Worm (Caenorhabditis elegans) whole organism, L4 larva: ENCODE measurements around the gene F22F4.5.

Experiments
- F49E8.2 ChIP-seq: sonication (generic microtip); optimal IDR thresholded peaks from 2 replicates; lab custom pipeline; 2016; ENCODE audit warnings: missing compliant biosample characterization, mild to moderate bottlenecking, missing genetic modification characterization, borderline replicate concordance
- R02D3.7 ChIP-seq: fragments of 150-350 bp; sonication (generic microtip); optimal IDR thresholded peaks from 3 replicates; lab custom pipeline; 2014; ENCODE audit warnings: missing biosample characterization, missing genetic modification characterization
- T20F7.1 ChIP-seq: fragments of 200-800 bp; sonication (Bioruptor generic); optimal IDR thresholded peaks from 2 replicates; lab custom pipeline; 2018; ENCODE audit warnings: mild to moderate bottlenecking, missing genetic modification characterization, missing compliant biosample characterization
- T26A8.4 ChIP-seq: fragments of 200-800 bp; sonication (Bioruptor generic); IDR thresholded peaks from 2 replicates; pipeline ENCODE4 v1.3.6; 2022; ENCODE audit warnings: missing genetic modification characterization, missing compliant biosample characterization
- Y48G9A.11 ChIP-seq: fragments of 200-800 bp; sonication (Bioruptor generic); IDR thresholded peaks from 2 replicates; pipeline ENCODE4 v1.3.6; 2022; ENCODE audit warnings: missing genetic modification reagents, missing genetic modification characterization, missing compliant biosample characterization
- ZK337.2 ChIP-seq: fragments of 200-800 bp; sonication (Bioruptor generic); IDR thresholded peaks from 2 replicates; pipeline ENCODE4 v1.3.6; 2022; ENCODE audit warnings: missing genetic modification reagents, missing genetic modification characterization, missing compliant biosample characterization
- attf-4 ChIP-seq: sonication (generic microtip); optimal IDR thresholded peaks from 3 replicates; lab custom pipeline; 2017; ENCODE audit warnings: missing biosample characterization, missing genetic modification characterization
- ceh-20 ChIP-seq: fragments of 200-800 bp; sonication (Bioruptor generic); IDR thresholded peaks from 2 replicates; pipeline ENCODE4 v1.3.6; 2022; ENCODE audit warnings: missing genetic modification reagents, missing genetic modification characterization, missing compliant biosample characterization
- ceh-28 ChIP-seq: fragments of 150-350 bp; optimal IDR thresholded peaks from 2 replicates; lab custom pipeline; 2014; ENCODE audit warnings: missing biosample characterization, missing genetic modification reagents, missing genetic modification characterization
- ceh-32 ChIP-seq: sonication (generic microtip); optimal IDR thresholded peaks from 2 replicates; lab custom pipeline; 2016; ENCODE audit warnings: mild to moderate bottlenecking, missing genetic modification characterization, missing compliant biosample characterization; ENCODE audit not compliant: poor library complexity
- ceh-44 ChIP-seq: fragments of 200-800 bp; sonication (Bioruptor generic); IDR thresholded peaks from 2 replicates; pipeline ENCODE4 v1.3.6; 2022; ENCODE audit warnings: missing genetic modification reagents, missing genetic modification characterization, missing compliant biosample characterization
- ceh-62 ChIP-seq: sonication (generic microtip); optimal IDR thresholded peaks from 2 replicates; lab custom pipeline; 2017; ENCODE audit warnings: missing biosample characterization, missing genetic modification characterization
- ceh-82 ChIP-seq: sonication (generic microtip); optimal IDR thresholded peaks from 2 replicates; lab custom pipeline; 2017; ENCODE audit warnings: missing biosample characterization, missing genetic modification characterization
- ces-1 ChIP-seq: fragments of 150-350 bp; sonication (generic microtip); optimal IDR thresholded peaks from 4 replicates; lab custom pipeline; 2014; ENCODE audit warnings: missing biosample characterization, missing genetic modification reagents, missing genetic modification characterization
- ctbp-1 ChIP-seq: fragments of 200-800 bp; sonication (Bioruptor generic); IDR thresholded peaks from 2 replicates; pipeline ENCODE4 v1.3.6; 2022; ENCODE audit warnings: missing genetic modification reagents, missing genetic modification characterization, missing compliant biosample characterization
- daf-19 ChIP-seq: fragments of 200-800 bp; sonication (Bioruptor generic); conservative IDR thresholded peaks from 2 replicates; pipeline ENCODE4 v1.3.6; 2022; ENCODE audit warnings: missing genetic modification characterization, missing compliant biosample characterization
- dmd-8 ChIP-seq: fragments of 200-800 bp; sonication (Bioruptor generic); IDR thresholded peaks from 2 replicates; pipeline ENCODE4 v1.3.6; 2022; ENCODE audit warnings: missing genetic modification characterization, missing compliant biosample characterization
- dmd-9 ChIP-seq: fragments of 200-800 bp; sonication (Bioruptor generic); IDR thresholded peaks from 2 replicates; pipeline ENCODE4 v1.3.6; 2022; ENCODE audit warnings: missing genetic modification reagents, missing genetic modification characterization, missing compliant biosample characterization
- egl-43 ChIP-seq: fragments of 200-800 bp; sonication (Bioruptor generic); IDR thresholded peaks from 2 replicates; pipeline ENCODE4 v1.3.6; 2022; ENCODE audit warnings: missing genetic modification reagents, missing genetic modification characterization, missing compliant biosample characterization
- fkh-10 ChIP-seq: fragments of 150-350 bp; optimal IDR thresholded peaks from 2 replicates; lab custom pipeline; 2014; ENCODE audit warnings: missing biosample characterization, missing genetic modification reagents, missing genetic modification characterization
- hlh-11 ChIP-seq: fragments of 200-800 bp; sonication (Bioruptor generic); optimal IDR thresholded peaks from 2 replicates; lab custom pipeline; 2018; ENCODE audit warnings: mild to moderate bottlenecking, missing genetic modification characterization, missing compliant biosample characterization
- hlh-30 ChIP-seq: sonication (generic microtip); optimal IDR thresholded peaks from 2 replicates; lab custom pipeline; 2017; ENCODE audit warnings: antibody characterized with exemption, mild to moderate bottlenecking, missing genetic modification characterization, missing compliant biosample characterization; ENCODE audit not compliant: insufficient read depth
- hmg-1.1 ChIP-seq: fragments of 200-800 bp; sonication (Bioruptor generic); IDR thresholded peaks from 2 replicates; pipeline ENCODE4 v1.3.6; 2022; ENCODE audit warnings: missing genetic modification reagents, missing genetic modification characterization, missing compliant biosample characterization
- lin-13 ChIP-seq: fragments of 150-350 bp; optimal IDR thresholded peaks from 2 replicates; lab custom pipeline; 2014; ENCODE audit warnings: missing biosample characterization, missing genetic modification reagents, missing genetic modification characterization
- lin-15B ChIP-seq: fragments of 150-350 bp; sonication (generic microtip); optimal IDR thresholded peaks from 3 replicates; lab custom pipeline; 2014; ENCODE audit warnings: missing biosample characterization, missing genetic modification characterization
- lin-29 ChIP-seq: fragments of 200-800 bp; sonication (Bioruptor generic); IDR thresholded peaks from 2 replicates; pipeline ENCODE4 v1.3.6; 2022; ENCODE audit warnings: missing genetic modification reagents, missing genetic modification characterization, missing compliant biosample characterization
- lin-39 ChIP-seq: fragments of 150-350 bp; optimal IDR thresholded peaks from 2 replicates; lab custom pipeline; 2014; ENCODE audit warnings: missing biosample characterization, missing genetic modification reagents, missing genetic modification characterization
- lsy-2 ChIP-seq, 2 experiments: fragments of 150-350 bp in 1 of 2; sonication (generic microtip) in 1 of 2; optimal IDR thresholded peaks; 2 replicates each; lab custom pipeline; 2014 to 2017; ENCODE audit warnings: missing biosample characterization in 2 of 2, missing genetic modification characterization in 2 of 2
- mes-2 ChIP-seq: sonication (generic microtip); optimal IDR thresholded peaks from 2 replicates; lab custom pipeline; 2016; ENCODE audit warnings: missing genotype, mild to moderate bottlenecking, missing genetic modification characterization, missing compliant biosample characterization; ENCODE audit not compliant: poor library complexity, severe bottlenecking
- mxl-2 ChIP-seq: fragments of 200-800 bp; sonication (Bioruptor generic); conservative IDR thresholded peaks from 2 replicates; pipeline ENCODE4 v1.3.6; 2022; ENCODE audit warnings: missing genetic modification reagents, missing genetic modification characterization, missing compliant biosample characterization
- mxl-3 ChIP-seq: fragments of 200-800 bp; sonication (Bioruptor generic); optimal IDR thresholded peaks from 2 replicates; lab custom pipeline; 2018; ENCODE audit warnings: mild to moderate bottlenecking, missing genetic modification characterization, missing compliant biosample characterization
- nhr-10 ChIP-seq: fragments of 150-350 bp; optimal IDR thresholded peaks from 2 replicates; lab custom pipeline; 2014; ENCODE audit warnings: missing biosample characterization, missing genetic modification characterization
- nhr-111 ChIP-seq: fragments of 200-800 bp; sonication (Bioruptor generic); optimal IDR thresholded peaks from 2 replicates; lab custom pipeline; 2018; ENCODE audit warnings: mild to moderate bottlenecking, missing genetic modification characterization, missing compliant biosample characterization
- nhr-237 ChIP-seq: sonication (generic microtip); optimal IDR thresholded peaks from 2 replicates; lab custom pipeline; 2017; ENCODE audit warnings: missing biosample characterization, missing genetic modification characterization
- nhr-28 ChIP-seq: fragments of 150-350 bp; optimal IDR thresholded peaks from 2 replicates; lab custom pipeline; 2014; ENCODE audit warnings: missing biosample characterization, missing genetic modification characterization
- nhr-41 ChIP-seq: fragments of 200-800 bp; sonication (Bioruptor generic); IDR thresholded peaks from 2 replicates; pipeline ENCODE4 v1.3.6; 2022; ENCODE audit warnings: missing genetic modification reagents, missing genetic modification characterization, missing compliant biosample characterization
- nhr-6 ChIP-seq: fragments of 150-350 bp; optimal IDR thresholded peaks from 2 replicates; lab custom pipeline; 2014; ENCODE audit warnings: missing biosample characterization, missing genetic modification characterization
- nhr-76 ChIP-seq: fragments of 150-350 bp; optimal IDR thresholded peaks from 2 replicates; lab custom pipeline; 2014; ENCODE audit warnings: missing biosample characterization, missing genetic modification characterization
- nhr-77 ChIP-seq: fragments of 150-350 bp; optimal IDR thresholded peaks from 2 replicates; lab custom pipeline; 2014; ENCODE audit warnings: missing biosample characterization, missing genetic modification characterization
- pha-4 ChIP-seq, 2 experiments: fragments of 150-350 bp in 1 of 2; fragments of 200-800 bp in 1 of 2; sonication (Bioruptor generic) in 1 of 2; IDR thresholded peaks in 1 of 2; optimal IDR thresholded peaks in 1 of 2; 2 replicates each; pipeline versions ENCODE4 v1.3.6 to Lab custom; 2014 to 2022; ENCODE audit warnings: missing genetic modification characterization in 2 of 2, missing genetic modification reagents in 2 of 2, missing biosample characterization in 1 of 2, missing compliant biosample characterization in 1 of 2
- php-3 ChIP-seq: fragments of 200-800 bp; sonication (Bioruptor generic); IDR thresholded peaks from 2 replicates; pipeline ENCODE4 v1.3.6; 2022; ENCODE audit warnings: missing genetic modification reagents, missing genetic modification characterization, missing compliant biosample characterization
- pqm-1 ChIP-seq: sonication (generic microtip); optimal IDR thresholded peaks from 2 replicates; lab custom pipeline; 2017; ENCODE audit warnings: missing biosample characterization, missing genetic modification characterization
- sdz-12 ChIP-seq: fragments of 200-800 bp; sonication (Bioruptor generic); optimal IDR thresholded peaks from 2 replicates; lab custom pipeline; 2018; ENCODE audit warnings: mild to moderate bottlenecking, missing genetic modification characterization, missing compliant biosample characterization
- snpc-1.2 ChIP-seq: fragments of 200-800 bp; sonication (Bioruptor generic); IDR thresholded peaks from 2 replicates; pipeline ENCODE4 v1.3.6; 2022; ENCODE audit warnings: missing genetic modification reagents, missing genetic modification characterization, missing compliant biosample characterization
- snpc-4 ChIP-seq: fragments of 150-350 bp; optimal IDR thresholded peaks from 2 replicates; lab custom pipeline; 2014; ENCODE audit warnings: missing biosample characterization, missing genetic modification characterization
- spr-1 ChIP-seq: sonication (generic microtip); optimal IDR thresholded peaks from 2 replicates; lab custom pipeline; 2016; ENCODE audit warnings: mild to moderate bottlenecking, missing genetic modification characterization, missing compliant biosample characterization
- tag-97 ChIP-seq: fragments of 200-800 bp; sonication (Bioruptor generic); IDR thresholded peaks from 2 replicates; pipeline ENCODE4 v1.3.6; 2022; ENCODE audit warnings: missing genetic modification characterization, missing compliant biosample characterization
- unc-62 ChIP-seq, 3 experiments: fragments of 150-350 bp in 1 of 3; sonication (generic microtip); optimal IDR thresholded peaks in 2 of 3; peaks in 1 of 3; 1 replicate in 1 of 3; 2 replicates in 2 of 3; lab custom pipeline; 2014 to 2017; ENCODE audit warnings: missing biosample characterization in 3 of 3, missing genetic modification characterization in 3 of 3, missing genetic modification reagents in 3 of 3, missing genotype in 1 of 3
- zip-11 ChIP-seq: fragments of 200-800 bp; sonication (Bioruptor generic); IDR thresholded peaks from 2 replicates; pipeline ENCODE4 v1.3.6; 2022; ENCODE audit warnings: missing genetic modification characterization, missing compliant biosample characterization
- zip-2 ChIP-seq: fragments of 150-350 bp; optimal IDR thresholded peaks from 2 replicates; lab custom pipeline; 2014; ENCODE audit warnings: missing biosample characterization, missing genetic modification characterization
- ztf-11 ChIP-seq: fragments of 150-350 bp; optimal IDR thresholded peaks from 2 replicates; lab custom pipeline; 2014; ENCODE audit warnings: missing biosample characterization, missing genetic modification characterization

The F22F4.5 gene

ce11 chrX:5982799-5983198, 9.9 kb downstream of the F22F4.5 start (continued):
- no peak for TF ChIP-seq egl-43 (GFP tag; lab: Robert Waterston, UW)
- TF ChIP-seq T26A8.4 (GFP tag; lab: Robert Waterston, UW): no peak
- TF ChIP-seq daf-19 (GFP tag; lab: Robert Waterston, UW): no peak
- TF ChIP-seq zip-11 (GFP tag; lab: Robert Waterston, UW): no peak
- TF ChIP-seq attf-4: no peak
- TF ChIP-seq nhr-41 (GFP tag; lab: Robert Waterston, UW): no peak
- no peak for TF ChIP-seq nhr-237
- no peak for TF ChIP-seq ZK337.2
- no peak for TF ChIP-seq nhr-76 (tag; lab: Kevin White, UChicago)
- no peak for TF ChIP-seq zip-2 (tag; lab: Kevin White, UChicago)
- TF ChIP-seq ceh-20 (GFP tag; lab: Robert Waterston, UW): peak; percentile 76; the same call in 1 of the 2 replicates
- TF ChIP-seq hlh-11 (tag; lab: Kevin White, UChicago): peak; percentile 50
- no peak for TF ChIP-seq ces-1 (GFP tag; lab: Kevin White, UChicago)
- no peak for TF ChIP-seq snpc-1.2 (GFP tag; lab: Robert Waterston, UW)
- TF ChIP-seq lin-39: peak; percentile 13
- no peak for TF ChIP-seq F49E8.2 (tag; lab: Kevin White, UChicago)
- TF ChIP-seq unc-62 (GFP tag; optimal IDR thresholded peaks at IDR 0.05 in 1 of 2; lab: Kevin White, UChicago): peak in 1 of 2 experiments; percentile 97
- no peak for TF ChIP-seq unc-62 (tag; optimal IDR thresholded peaks at IDR 0.05; lab: Kevin White, UChicago)
- TF ChIP-seq ceh-44 (GFP tag; lab: Robert Waterston, UW): no peak
- TF ChIP-seq snpc-4: no peak
- no peak for TF ChIP-seq nhr-10 (tag; lab: Kevin White, UChicago)
- peak; percentile 63 for TF ChIP-seq hlh-30 (tag; lab: Kevin White, UChicago)
- TF ChIP-seq pqm-1 (tag; lab: Kevin White, UChicago): no peak
- no peak for TF ChIP-seq ceh-28
- no peak for TF ChIP-seq dmd-9
- TF ChIP-seq ceh-62: no peak
- TF ChIP-seq Y48G9A.11: no peak
- TF ChIP-seq lin-15B (tag; lab: Kevin White, UChicago): no peak
- TF ChIP-seq dmd-8: no peak
- TF ChIP-seq pha-4 (GFP tag; IDR thresholded peaks at IDR 0.05; lab: Robert Waterston, UW): no peak
- no peak for TF ChIP-seq pha-4 (tag; optimal IDR thresholded peaks at IDR 0.05; lab: Kevin White, UChicago)
- peak; percentile 31; the same call in 1 of the 2 replicates for TF ChIP-seq hmg-1.1 (GFP tag; lab: Robert Waterston, UW)
- TF ChIP-seq lin-29: no peak
- TF ChIP-seq ceh-82 (tag; lab: Kevin White, UChicago): no peak
- no peak for TF ChIP-seq nhr-77 (tag; lab: Kevin White, UChicago)
- TF ChIP-seq mes-2 (tag; lab: Kevin White, UChicago): peak; percentile 25
- TF ChIP-seq ctbp-1 (GFP tag; lab: Robert Waterston, UW): peak; percentile 53
- no peak for TF ChIP-seq nhr-28 (tag; lab: Kevin White, UChicago)
- TF ChIP-seq lin-13 (GFP tag; lab: Kevin White, UChicago): no peak
- TF ChIP-seq fkh-10 (GFP tag; lab: Kevin White, UChicago): no peak
- no peak for TF ChIP-seq nhr-6 (tag; lab: Kevin White, UChicago)
- TF ChIP-seq ceh-32 (tag; lab: Kevin White, UChicago): no peak
- no peak for TF ChIP-seq sdz-12 (GFP tag; lab: Kevin White, UChicago)
- no peak for TF ChIP-seq nhr-111 (GFP tag; lab: Kevin White, UChicago)
- no peak for TF ChIP-seq php-3
- no peak for TF ChIP-seq tag-97 (GFP tag; lab: Robert Waterston, UW)
- no peak for TF ChIP-seq mxl-3
- no peak for TF ChIP-seq T20F7.1 (GFP tag; lab: Kevin White, UChicago)
- no peak for TF ChIP-seq R02D3.7 (tag; lab: Kevin White, UChicago)
- no peak for TF ChIP-seq ztf-11
- peak; percentile 7 to 53 for TF ChIP-seq lsy-2 (tag; optimal IDR thresholded peaks at IDR 0.05; lab: Kevin White, UChicago)
- no peak for TF ChIP-seq mxl-2 (GFP tag; lab: Robert Waterston, UW)
- TF ChIP-seq spr-1 (tag; lab: Kevin White, UChicago): no peak
